Fruit fly (Drosophila melanogaster) Kc167 (cell line): ENCODE data around the gene Nup93-1.

Source experiments
- Myc ChIP-seq: fragments of >200 bp; optimal IDR thresholded peaks from 2 replicates; lab custom pipeline; 2017; ENCODE audit warnings: missing external identifiers
- Sin3A ChIP-seq: fragments of >200 bp; optimal IDR thresholded peaks from 2 replicates; lab custom pipeline; 2018; ENCODE audit warnings: missing external identifiers
- h ChIP-seq: fragments of >200 bp; optimal IDR thresholded peaks from 3 replicates; lab custom pipeline; 2018; ENCODE audit warnings: missing external identifiers
- insv ChIP-seq: fragments of >200 bp; optimal IDR thresholded peaks from 3 replicates; lab custom pipeline; 2018; ENCODE audit warnings: missing external identifiers
- psq ChIP-seq: fragments of >200 bp; optimal IDR thresholded peaks from 2 replicates; lab custom pipeline; 2017; ENCODE audit warnings: missing external identifiers

dm6 chrX:13818841-13819240, 3.8 kb upstream of the Nup93-1 start:
- no peak for TF ChIP-seq h (lab: Kevin White, UChicago)
- TF ChIP-seq Myc = no peak
- no peak for TF ChIP-seq insv (lab: Kevin White, UChicago)
- TF ChIP-seq Sin3A (lab: Kevin White, UChicago) = no peak
- no peak for TF ChIP-seq psq (lab: Kevin White, UChicago)
